Fruit fly (Drosophila melanogaster) Kc167 (cell line): Measurements from ENCODE around the gene CG17931.

Source experiments
- Myc ChIP-seq: fragments of >200 bp; optimal IDR thresholded peaks from 2 replicates; lab custom pipeline; 2017; ENCODE audit warnings: missing external identifiers
- Sin3A ChIP-seq: fragments of >200 bp; optimal IDR thresholded peaks from 2 replicates; lab custom pipeline; 2018; ENCODE audit warnings: missing external identifiers
- h ChIP-seq: fragments of >200 bp; optimal IDR thresholded peaks from 3 replicates; lab custom pipeline; 2018; ENCODE audit warnings: missing external identifiers
- insv ChIP-seq: fragments of >200 bp; optimal IDR thresholded peaks from 3 replicates; lab custom pipeline; 2018; ENCODE audit warnings: missing external identifiers
- psq ChIP-seq: fragments of >200 bp; optimal IDR thresholded peaks from 2 replicates; lab custom pipeline; 2017; ENCODE audit warnings: missing external identifiers
- ttk ChIP-seq: sonication (Bioruptor generic); optimal IDR thresholded peaks from 2 replicates; lab custom pipeline; 2017; ENCODE audit warnings: missing external identifiers

CG17931 gene

DNA sequence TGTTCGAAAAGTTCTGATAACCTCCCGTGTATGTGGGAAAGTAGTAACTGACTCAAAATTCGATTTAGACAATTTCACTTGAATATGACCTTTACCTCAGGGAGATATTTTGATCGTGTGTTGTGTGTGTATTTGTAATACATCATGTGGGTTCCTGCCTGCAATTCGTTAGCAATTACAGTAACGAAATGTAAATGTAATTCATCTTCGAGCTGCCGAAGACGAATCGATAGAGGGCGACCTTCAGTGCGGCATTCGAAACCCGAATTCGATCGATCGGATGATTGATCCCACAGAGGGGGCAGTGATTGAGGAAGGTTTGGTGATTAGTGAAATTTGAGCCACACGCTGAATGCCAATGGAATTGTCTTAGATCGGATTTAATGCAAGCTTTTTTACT, 11.2 kb upstream of the CG17931 start, which contains the start of gene CG10317:
TSS of gene CG10317 (minus strand) at position 101 of the 400 bp plus-strand sequence.
- no peak for TF ChIP-seq Myc
- TF ChIP-seq ttk (lab: Kevin White, UChicago): no peak
- no peak for TF ChIP-seq Sin3A
- no peak for TF ChIP-seq h (lab: Kevin White, UChicago)
- TF ChIP-seq psq: no peak
- TF ChIP-seq insv (lab: Kevin White, UChicago): no peak

DNA sequence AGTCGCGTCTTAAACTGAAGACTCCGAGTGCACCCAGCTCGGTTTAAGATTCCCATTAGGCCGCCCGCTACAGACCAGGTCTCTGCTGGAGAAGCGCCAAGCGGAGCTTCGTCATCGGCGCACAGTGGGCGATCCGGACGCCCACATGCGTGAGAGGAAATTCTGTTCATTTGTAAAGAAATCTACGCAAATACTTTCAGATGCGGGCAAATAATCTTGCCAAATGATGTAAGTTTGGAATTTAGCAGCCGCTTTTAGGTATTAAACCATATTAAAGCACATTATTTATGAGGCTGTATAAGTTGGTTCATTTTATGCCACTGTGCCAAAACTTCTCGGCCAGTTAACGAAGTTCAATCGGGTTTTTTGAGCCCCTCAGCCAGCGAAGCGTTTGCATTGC, 9.0 kb upstream of the CG17931 start, which contains the start of gene js:
TSS of gene js (minus strand) at position 19 of the 400 bp plus-strand sequence.
- TF ChIP-seq Myc (no peak), Sin3A (no peak), ttk (lab: Kevin White, UChicago) (no peak), psq (no peak), insv (lab: Kevin White, UChicago) (no peak), h (lab: Kevin White, UChicago) (no peak)

DNA sequence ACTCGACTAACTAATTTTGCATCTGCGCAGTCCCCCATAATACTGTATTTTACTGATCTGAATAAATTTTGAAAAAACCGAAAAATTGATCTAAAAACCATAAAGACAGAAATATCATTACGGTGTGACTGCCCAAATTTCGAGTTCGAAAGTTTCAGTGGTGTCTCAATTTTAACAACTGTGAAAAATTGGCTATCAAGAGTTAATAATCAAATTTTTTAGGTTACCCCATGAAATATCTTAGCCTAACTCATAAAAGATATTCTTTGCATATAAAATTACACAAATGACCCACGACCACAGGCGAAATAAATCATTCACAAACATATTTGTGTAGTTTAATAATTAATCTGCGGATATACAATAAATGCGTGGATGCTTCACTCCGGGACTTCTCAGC, 742 bp upstream of the CG17931 start, which contains the start of gene CG42446:
TSS of gene CG42446 (minus strand) at position 101 of the 400 bp plus-strand sequence.
- TF ChIP-seq h (lab: Kevin White, UChicago) (no peak), ttk (lab: Kevin White, UChicago) (no peak), Myc (no peak), insv (lab: Kevin White, UChicago) (no peak), Sin3A (no peak), psq (no peak)

DNA sequence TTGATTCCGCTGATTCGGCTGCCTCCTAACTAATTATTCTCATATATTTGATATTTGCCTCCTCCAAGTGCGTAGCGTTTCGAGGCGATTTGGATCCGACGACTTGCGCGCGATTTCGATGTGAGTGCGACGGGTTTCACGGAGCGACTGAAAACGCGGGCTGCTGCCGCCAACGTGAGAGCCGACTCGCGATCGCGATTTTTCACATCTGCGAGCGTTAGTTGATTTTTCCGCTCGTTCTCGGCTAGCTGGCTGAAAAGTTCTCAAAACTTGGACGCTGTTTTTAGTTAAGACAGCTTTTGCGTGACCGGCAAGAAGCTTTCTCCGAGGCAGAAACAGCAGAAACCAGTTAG, 2.4 kb downstream of the CG17931 start, which contains the start of gene CG10311:
TSS of gene CG10311 (minus strand) at position 153 of the 353 bp plus-strand sequence.
- TF ChIP-seq h (lab: Kevin White, UChicago): no peak
- no peak for TF ChIP-seq insv (lab: Kevin White, UChicago)
- no peak for TF ChIP-seq Myc
- no peak for TF ChIP-seq psq
- no peak for TF ChIP-seq Sin3A
- TF ChIP-seq ttk (lab: Kevin White, UChicago): no peak

DNA sequence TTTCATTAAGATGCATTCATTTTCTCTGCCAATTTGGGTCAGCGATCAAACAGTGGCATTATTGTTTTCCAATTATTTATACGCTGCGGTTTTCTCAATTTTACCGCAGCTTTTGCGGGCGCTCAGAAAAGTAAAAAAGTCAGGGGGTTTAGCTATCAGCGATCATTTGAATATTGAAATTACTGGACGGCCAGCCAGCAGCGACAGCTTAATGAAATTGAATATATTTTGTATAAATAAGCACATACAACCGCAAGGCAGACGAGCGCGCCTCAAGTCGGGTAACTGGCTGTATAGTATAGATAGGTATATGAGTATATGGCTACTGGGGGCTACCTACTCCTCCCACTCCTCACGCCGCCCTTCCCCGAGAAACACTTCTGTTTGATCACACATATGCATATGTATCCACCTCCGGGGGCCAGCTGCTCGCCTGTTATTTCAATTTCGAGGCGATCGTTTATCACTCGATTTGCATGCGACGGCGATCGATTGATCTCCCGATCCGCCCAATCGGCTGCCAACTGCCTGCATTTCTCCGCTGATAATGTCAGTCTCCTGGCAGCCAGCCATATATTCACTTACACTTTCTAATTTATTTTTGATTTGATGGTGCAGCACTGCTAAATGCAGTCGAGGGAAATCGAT, 2.9 kb downstream of the CG17931 start:
- TF ChIP-seq Sin3A: no peak
- no peak for TF ChIP-seq insv (lab: Kevin White, UChicago)
- no peak for TF ChIP-seq ttk (lab: Kevin White, UChicago)
- no peak for TF ChIP-seq psq
- TF ChIP-seq h (lab: Kevin White, UChicago): no peak
- no peak for TF ChIP-seq Myc

DNA sequence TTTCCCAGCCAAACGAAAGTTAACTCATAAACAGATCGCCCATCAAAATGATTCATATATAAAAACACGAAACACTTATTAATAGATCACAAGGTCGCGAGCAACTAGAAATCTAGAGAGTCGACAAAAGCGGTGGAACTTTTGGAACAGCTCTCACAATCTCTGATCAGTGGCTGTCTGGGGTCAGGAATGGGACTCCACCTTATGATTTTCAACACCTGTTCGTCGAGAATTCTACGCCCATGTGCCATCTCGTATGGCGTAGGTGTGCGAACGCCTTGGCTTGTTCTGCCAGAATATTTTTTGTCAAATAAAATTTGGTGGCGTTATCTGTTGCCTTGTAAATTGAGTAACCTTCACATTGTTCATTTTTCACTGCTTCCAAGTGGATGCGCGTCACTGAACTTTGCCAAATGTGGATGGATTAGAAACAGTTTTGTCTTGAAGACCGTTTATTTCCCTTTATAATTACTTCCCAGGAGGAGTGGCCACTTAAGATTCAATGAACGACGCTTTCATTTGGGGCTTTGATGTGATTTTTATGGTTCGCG, 3.8 kb downstream of the CG17931 start:
- TF ChIP-seq Sin3A: no peak
- TF ChIP-seq Myc: no peak
- no peak for TF ChIP-seq insv (lab: Kevin White, UChicago)
- no peak for TF ChIP-seq h (lab: Kevin White, UChicago)
- TF ChIP-seq psq: no peak
- no peak for TF ChIP-seq ttk (lab: Kevin White, UChicago)

DNA sequence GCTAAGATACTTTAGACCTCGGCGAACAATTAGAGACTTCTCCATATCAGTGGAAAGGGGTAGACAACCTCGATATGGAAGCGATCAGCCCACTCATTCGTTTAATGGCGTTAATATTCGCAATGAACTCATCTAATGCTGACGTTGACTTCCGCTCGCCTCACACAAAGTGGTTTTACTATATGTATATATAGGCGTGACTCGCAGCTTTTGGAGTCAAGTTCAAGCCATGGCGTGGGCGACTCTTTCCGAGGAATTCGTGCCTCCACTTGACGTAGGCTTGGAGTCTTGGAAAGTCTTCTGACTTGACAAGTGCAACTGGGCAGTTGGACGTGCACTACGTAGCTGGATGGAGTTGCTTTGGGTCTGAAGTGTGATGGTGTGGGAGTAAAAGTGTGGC, 5.6 kb downstream of the CG17931 start:
- no peak for TF ChIP-seq Sin3A
- TF ChIP-seq psq: no peak
- no peak for TF ChIP-seq h (lab: Kevin White, UChicago)
- TF ChIP-seq ttk (lab: Kevin White, UChicago): no peak
- no peak for TF ChIP-seq Myc
- TF ChIP-seq insv (lab: Kevin White, UChicago): no peak

DNA sequence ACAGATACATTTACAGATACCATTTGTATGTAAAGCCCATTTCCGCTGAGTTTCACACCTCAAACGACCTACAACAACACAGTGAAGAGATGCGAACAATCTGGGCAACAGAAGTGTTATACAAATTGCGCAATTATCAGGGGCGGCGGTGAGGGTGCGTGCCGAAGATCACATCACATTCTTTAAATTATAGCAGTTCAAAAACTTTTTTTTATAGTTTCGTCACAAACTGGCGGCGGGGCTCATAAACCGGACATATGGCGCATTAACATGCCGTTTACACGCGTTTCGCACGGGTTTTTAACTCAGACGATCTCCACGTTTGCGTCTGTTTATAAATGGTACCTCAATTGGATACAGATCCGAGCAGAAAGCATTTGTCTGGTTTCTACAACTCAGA, 6.1 kb downstream of the CG17931 start:
- no peak for TF ChIP-seq Sin3A
- no peak for TF ChIP-seq h (lab: Kevin White, UChicago)
- TF ChIP-seq Myc: no peak
- TF ChIP-seq psq: no peak
- no peak for TF ChIP-seq insv (lab: Kevin White, UChicago)
- TF ChIP-seq ttk (lab: Kevin White, UChicago): no peak

DNA sequence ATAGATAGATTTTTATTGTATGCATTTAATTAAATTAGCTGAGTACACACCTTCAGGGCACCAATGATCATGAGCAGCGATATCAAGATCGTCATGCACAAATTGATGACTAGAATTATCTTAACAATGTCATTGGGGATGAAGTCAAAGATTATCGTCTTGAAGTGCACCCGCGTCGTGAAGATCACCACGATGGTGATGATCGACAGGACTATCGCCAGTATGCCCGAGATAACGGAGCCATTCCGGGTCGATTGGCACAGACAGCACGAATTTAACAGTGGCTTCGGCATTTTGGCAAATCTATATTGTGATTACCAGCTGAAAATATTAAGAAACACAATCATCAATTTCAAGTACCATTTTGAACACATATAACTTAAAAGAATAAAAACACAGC, 7.2 kb downstream of the CG17931 start:
- TF ChIP-seq insv (lab: Kevin White, UChicago): no peak
- TF ChIP-seq h (lab: Kevin White, UChicago): no peak
- TF ChIP-seq Myc: no peak
- no peak for TF ChIP-seq psq
- TF ChIP-seq Sin3A: no peak

DNA sequence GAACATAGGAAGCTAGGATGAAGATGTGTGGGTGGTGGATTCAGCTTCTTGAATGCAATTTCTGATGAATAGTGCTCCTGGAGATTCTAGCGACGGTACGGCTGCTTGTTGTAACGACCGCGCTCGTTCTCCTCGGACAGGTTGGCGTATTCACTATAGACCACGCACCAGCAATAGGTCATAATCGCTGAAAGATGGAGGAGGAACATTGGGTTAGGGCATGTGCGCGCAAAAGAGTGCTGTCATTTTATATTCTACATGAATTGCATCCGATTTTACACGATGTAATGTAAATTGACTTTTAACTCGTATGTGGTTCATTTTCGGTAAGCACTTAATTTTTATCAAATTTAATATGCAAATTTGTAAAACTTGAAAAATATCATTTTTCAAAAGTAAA, 8.2 kb downstream of the CG17931 start:
- TF ChIP-seq Myc (no peak), ttk (lab: Kevin White, UChicago) (no peak), Sin3A (no peak), insv (lab: Kevin White, UChicago) (no peak), psq (no peak), h (lab: Kevin White, UChicago) (no peak)

DNA sequence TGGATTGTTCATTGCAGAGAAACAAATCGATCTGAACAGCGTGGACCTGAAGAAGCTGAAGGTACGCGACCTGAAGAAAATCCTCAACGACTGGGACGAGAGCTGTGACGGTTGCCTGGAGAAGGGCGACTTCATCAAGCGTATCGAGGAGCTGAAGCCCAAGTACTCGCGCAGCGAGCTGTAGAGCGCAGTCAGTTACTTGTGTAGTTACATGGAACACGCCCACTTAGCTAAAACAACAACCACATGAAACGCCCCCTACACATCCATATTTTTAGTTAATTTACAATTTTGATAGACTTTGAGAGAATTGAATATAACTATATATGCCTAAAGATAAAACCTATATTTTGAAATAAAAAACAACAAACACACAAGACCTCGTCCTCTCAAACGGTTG, 8.9 kb downstream of the CG17931 start:
- no peak for TF ChIP-seq insv (lab: Kevin White, UChicago)
- no peak for TF ChIP-seq h (lab: Kevin White, UChicago)
- no peak for TF ChIP-seq psq
- no peak for TF ChIP-seq Sin3A
- TF ChIP-seq Myc: no peak
- no peak for TF ChIP-seq ttk (lab: Kevin White, UChicago)

DNA sequence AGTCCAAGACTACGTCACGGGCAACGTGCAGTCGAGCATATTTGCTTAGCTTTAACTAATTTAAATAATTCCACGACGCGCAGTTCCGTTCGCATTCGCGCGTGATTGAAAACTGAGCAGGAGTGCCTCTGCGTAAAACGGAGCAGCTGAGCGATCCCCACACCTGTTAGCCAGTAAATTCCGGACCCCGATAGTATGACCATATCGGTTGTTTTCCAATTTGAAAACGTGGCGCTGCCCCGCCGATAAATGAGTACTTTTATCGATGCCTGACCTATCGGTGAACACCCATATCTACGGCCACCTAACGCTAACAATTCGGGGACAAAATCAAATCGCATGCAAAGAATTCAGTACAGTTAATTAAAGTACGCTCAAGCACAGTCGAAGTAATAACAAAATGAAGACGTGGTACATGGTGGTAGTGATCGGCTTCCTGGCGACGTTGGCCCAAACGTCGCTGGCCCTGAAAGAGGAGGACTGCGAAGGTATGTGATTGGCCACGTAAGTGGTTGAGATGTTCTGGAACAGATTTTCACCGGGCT, 10.1 kb downstream of the CG17931 start, which contains the start of the genes CG14879 and Manf:
TSS of gene CG14879 (minus strand) at position 116 of the 545 bp plus-strand sequence.
TSS of gene Manf (plus strand) at position 294 of the 545 bp plus-strand sequence.
- TF ChIP-seq Myc (no peak), ttk (lab: Kevin White, UChicago) (no peak), psq (no peak), insv (lab: Kevin White, UChicago) (no peak), h (lab: Kevin White, UChicago) (no peak), Sin3A (no peak)
